Worm (Caenorhabditis elegans) whole organism, L3 larva: ENCODE data around the gene clec-149.

Experiments
- R02D3.7 ChIP-seq: fragments of 150-350 bp; optimal IDR thresholded peaks from 2 replicates; lab custom pipeline; 2014; ENCODE audit warnings: missing biosample characterization, missing genetic modification characterization
- aly-2 ChIP-seq: fragments of 150-350 bp; optimal IDR thresholded peaks from 2 replicates; lab custom pipeline; 2014; ENCODE audit warnings: missing biosample characterization, missing genetic modification characterization
- ama-1 ChIP-seq: fragments of 150-350 bp; optimal IDR thresholded peaks from 2 replicates; lab custom pipeline; 2018
- ceh-16 ChIP-seq: sonication (generic microtip); optimal IDR thresholded peaks from 2 replicates; lab custom pipeline; 2017; ENCODE audit warnings: missing biosample characterization, missing genetic modification characterization
- ceh-28 ChIP-seq: fragments of 150-350 bp; optimal IDR thresholded peaks from 2 replicates; lab custom pipeline; 2014; ENCODE audit warnings: missing biosample characterization, missing genetic modification reagents, missing genetic modification characterization
- ceh-82 ChIP-seq: fragments of 150-350 bp; optimal IDR thresholded peaks from 2 replicates; lab custom pipeline; 2014; ENCODE audit warnings: missing biosample characterization, missing genetic modification characterization
- ceh-9 ChIP-seq: sonication (generic microtip); optimal IDR thresholded peaks from 2 replicates; lab custom pipeline; 2018; ENCODE audit warnings: missing biosample characterization, missing genetic modification characterization
- egl-27 ChIP-seq: sonication (generic microtip); optimal IDR thresholded peaks from 4 replicates; lab custom pipeline; 2017; ENCODE audit warnings: missing biosample characterization, missing genetic modification reagents, missing genetic modification characterization
- egl-5 ChIP-seq: fragments of 150-350 bp; optimal IDR thresholded peaks from 2 replicates; lab custom pipeline; 2017; ENCODE audit warnings: missing biosample characterization, missing genetic modification reagents, missing genetic modification characterization, inconsistent platforms
- elt-2 ChIP-seq: sonication (generic microtip); optimal IDR thresholded peaks from 2 replicates; lab custom pipeline; 2016; ENCODE audit warnings: missing genetic modification reagents, mild to moderate bottlenecking, missing genetic modification characterization, missing compliant biosample characterization
- eor-1 ChIP-seq, 2 experiments: fragments of 150-350 bp; optimal IDR thresholded peaks; 2 replicates each; lab custom pipeline; 2014 to 2018; ENCODE audit warnings: missing biosample characterization in 2 of 2, missing genetic modification characterization in 2 of 2
- fkh-10 ChIP-seq: sonication (generic microtip); optimal IDR thresholded peaks from 2 replicates; lab custom pipeline; 2017; ENCODE audit warnings: missing biosample characterization, missing genetic modification reagents, missing genetic modification characterization
- fkh-2 ChIP-seq: fragments of 150-350 bp; optimal IDR thresholded peaks from 2 replicates; lab custom pipeline; 2014; ENCODE audit warnings: missing biosample characterization, missing genetic modification reagents, missing genetic modification characterization
- hmg-11 ChIP-seq: sonication (generic microtip); optimal IDR thresholded peaks from 2 replicates; lab custom pipeline; 2016; ENCODE audit warnings: missing genetic modification characterization, missing compliant biosample characterization
- jun-1 ChIP-seq: fragments of 150-350 bp; optimal IDR thresholded peaks from 2 replicates; lab custom pipeline; 2014; ENCODE audit warnings: missing biosample characterization, missing genetic modification reagents, missing genetic modification characterization
- lin-15B ChIP-seq: fragments of 150-350 bp; optimal IDR thresholded peaks from 2 replicates; lab custom pipeline; 2014; ENCODE audit warnings: missing biosample characterization, missing genetic modification characterization
- lin-39 ChIP-seq: fragments of 150-350 bp; optimal IDR thresholded peaks from 2 replicates; lab custom pipeline; 2018; ENCODE audit warnings: missing biosample characterization, missing genetic modification reagents, missing genetic modification characterization
- lsy-12 ChIP-seq: sonication (generic microtip); optimal IDR thresholded peaks from 2 replicates; lab custom pipeline; 2016; ENCODE audit warnings: mild to moderate bottlenecking, missing genetic modification characterization, missing compliant biosample characterization
- mdl-1 ChIP-seq: fragments of 150-350 bp; optimal IDR thresholded peaks from 2 replicates; lab custom pipeline; 2014; ENCODE audit warnings: missing biosample characterization, missing genetic modification characterization
- nfya-1 ChIP-seq: sonication (generic microtip); optimal IDR thresholded peaks from 2 replicates; lab custom pipeline; 2017; ENCODE audit warnings: missing genetic modification characterization, mild to moderate bottlenecking, missing compliant biosample characterization, antibody characterized with exemption, moderate library complexity; ENCODE audit not compliant: insufficient read depth
- nhr-11 ChIP-seq: fragments of 150-350 bp; optimal IDR thresholded peaks from 2 replicates; lab custom pipeline; 2014; ENCODE audit warnings: missing biosample characterization, missing genetic modification characterization
- nhr-12 ChIP-seq: fragments of 150-350 bp; optimal IDR thresholded peaks from 2 replicates; lab custom pipeline; 2014; ENCODE audit warnings: missing biosample characterization, missing genetic modification characterization
- nhr-23 ChIP-seq: fragments of 150-350 bp; optimal IDR thresholded peaks from 2 replicates; lab custom pipeline; 2014; ENCODE audit warnings: missing biosample characterization, missing genetic modification reagents, missing genetic modification characterization
- nhr-237 ChIP-seq: fragments of 150-350 bp; optimal IDR thresholded peaks from 2 replicates; lab custom pipeline; 2014; ENCODE audit warnings: missing biosample characterization, missing genetic modification characterization
- nhr-25 ChIP-seq: sonication (generic microtip); optimal IDR thresholded peaks from 2 replicates; lab custom pipeline; 2017; ENCODE audit warnings: missing biosample characterization, missing genetic modification characterization
- nhr-28 ChIP-seq: fragments of 150-350 bp; optimal IDR thresholded peaks from 2 replicates; lab custom pipeline; 2014; ENCODE audit warnings: missing biosample characterization, missing genetic modification characterization
- nhr-43 ChIP-seq: sonication (generic microtip); optimal IDR thresholded peaks from 2 replicates; lab custom pipeline; 2016; ENCODE audit warnings: mild to moderate bottlenecking, missing genetic modification characterization, missing compliant biosample characterization; ENCODE audit not compliant: poor library complexity, severe bottlenecking
- nhr-67 ChIP-seq: fragments of 150-350 bp; optimal IDR thresholded peaks from 2 replicates; lab custom pipeline; 2014; ENCODE audit warnings: missing biosample characterization, missing genetic modification characterization
- nhr-77 ChIP-seq: fragments of 150-350 bp; optimal IDR thresholded peaks from 2 replicates; lab custom pipeline; 2014; ENCODE audit warnings: missing biosample characterization, missing genetic modification characterization
- pha-4 ChIP-seq: fragments of 150-350 bp; optimal IDR thresholded peaks from 2 replicates; lab custom pipeline; 2014; ENCODE audit warnings: missing biosample characterization, missing genetic modification reagents, missing genetic modification characterization
- pqm-1 ChIP-seq: fragments of 150-350 bp; optimal IDR thresholded peaks from 2 replicates; lab custom pipeline; 2017; ENCODE audit warnings: missing biosample characterization, missing genetic modification characterization, inconsistent platforms
- skn-1 ChIP-seq: fragments of 150-350 bp; optimal IDR thresholded peaks from 2 replicates; lab custom pipeline; 2014; ENCODE audit warnings: missing biosample characterization, missing genetic modification characterization
- snpc-4 ChIP-seq: fragments of 150-350 bp; optimal IDR thresholded peaks from 2 replicates; lab custom pipeline; 2014; ENCODE audit warnings: missing biosample characterization, missing genetic modification characterization
- tbx-2 ChIP-seq: sonication (generic microtip); optimal IDR thresholded peaks from 2 replicates; lab custom pipeline; 2016; ENCODE audit warnings: mild to moderate bottlenecking, missing genetic modification characterization, missing compliant biosample characterization
- unc-39 ChIP-seq: sonication (generic microtip); optimal IDR thresholded peaks from 4 replicates; lab custom pipeline; 2017; ENCODE audit warnings: missing biosample characterization, missing genetic modification characterization
- unc-62 ChIP-seq: fragments of 150-350 bp; sonication (generic microtip); optimal IDR thresholded peaks from 4 replicates; lab custom pipeline; 2014; ENCODE audit warnings: missing biosample characterization, missing genetic modification reagents, missing genetic modification characterization
- zag-1 ChIP-seq: fragments of 150-350 bp; optimal IDR thresholded peaks from 2 replicates; lab custom pipeline; 2014; ENCODE audit warnings: missing biosample characterization, missing genetic modification characterization

clec-149 gene

ce11 chrIII:789604-790003, 33.4 kb upstream of the clec-149 start:
- TF ChIP-seq eor-1 (tag; optimal IDR thresholded peaks at IDR 0.05; lab: Kevin White, UChicago) (no peak), elt-2 (tag; lab: Kevin White, UChicago) (no peak), nhr-237 (tag; lab: Kevin White, UChicago) (no peak)
- TF ChIP-seq, all 47 proteins: peak for 0

ce11 chrIII:790591-790990, 32.4 kb upstream of the clec-149 start:
- no peak for TF ChIP-seq pqm-1
- no peak for TF ChIP-seq R02D3.7 (tag; lab: Kevin White, UChicago)
- no peak for TF ChIP-seq fkh-10
- TF ChIP-seq mdl-1 (tag; lab: Kevin White, UChicago), result no peak
- TF ChIP-seq jun-1 (tag; lab: Kevin White, UChicago), result no peak
- no peak for TF ChIP-seq egl-27 (tag; lab: Kevin White, UChicago)
- TF ChIP-seq unc-62, result no peak
- TF ChIP-seq aly-2 (tag; lab: Kevin White, UChicago), result no peak
- TF ChIP-seq nhr-28, result no peak

ce11 chrIII:793595-793994, 29.4 kb upstream of the clec-149 start, which contains the start of gene snt-2:
Gene snt-2 (minus strand): TSS chrIII:793733.
- peak; percentile 58 for TF ChIP-seq nhr-23
- TF ChIP-seq fkh-10, result peak; percentile 56
- TF ChIP-seq ceh-16 (tag; lab: Kevin White, UChicago), result no peak
- TF ChIP-seq egl-5 (tag; lab: Kevin White, UChicago), result peak; percentile 59
- peak; percentile 29 for TF ChIP-seq pqm-1
- peak; percentile 91 for TF ChIP-seq lin-39 (tag; lab: Kevin White, UChicago)
- peak; percentile 60 for TF ChIP-seq snpc-4 (tag; lab: Kevin White, UChicago)
- peak; percentile 81 for TF ChIP-seq lsy-12 (tag; lab: Kevin White, UChicago)
- peak; percentile 29 for TF ChIP-seq ama-1
- TF ChIP-seq ceh-9, result no peak
- TF ChIP-seq eor-1 (tag; optimal IDR thresholded peaks at IDR 0.05; lab: Kevin White, UChicago), result no peak
- TF ChIP-seq nhr-11, result no peak
- peak; percentile 86 for TF ChIP-seq lin-15B (tag; lab: Kevin White, UChicago)
- TF ChIP-seq nhr-25 (tag; lab: Kevin White, UChicago), result peak; percentile 71
- peak; percentile 72 for TF ChIP-seq hmg-11 (tag; lab: Kevin White, UChicago)
- TF ChIP-seq fkh-2, result no peak
- TF ChIP-seq R02D3.7 (tag; lab: Kevin White, UChicago), result peak; percentile 26
- TF ChIP-seq elt-2 (tag; lab: Kevin White, UChicago), result peak; percentile 71
- TF ChIP-seq skn-1 (tag; lab: Kevin White, UChicago), result peak; percentile 38
- TF ChIP-seq ceh-82, result no peak
- TF ChIP-seq ceh-28 (tag; lab: Kevin White, UChicago), result no peak
- TF ChIP-seq nfya-1 (tag; lab: Kevin White, UChicago), result peak; percentile 96
- TF ChIP-seq pha-4 (tag; lab: Kevin White, UChicago), result peak; percentile 76

- no peak for TF ChIP-seq nhr-67
- TF ChIP-seq ceh-28 (tag; lab: Kevin White, UChicago), result peak; percentile 17
- no peak for TF ChIP-seq jun-1 (tag; lab: Kevin White, UChicago)
Measured at ce11 chrIII:794000-794399, 29.0 kb upstream of the clec-149 start, which contains the start of gene rps-29. Gene rps-29 (plus strand): TSS chrIII:794300.

DNA sequence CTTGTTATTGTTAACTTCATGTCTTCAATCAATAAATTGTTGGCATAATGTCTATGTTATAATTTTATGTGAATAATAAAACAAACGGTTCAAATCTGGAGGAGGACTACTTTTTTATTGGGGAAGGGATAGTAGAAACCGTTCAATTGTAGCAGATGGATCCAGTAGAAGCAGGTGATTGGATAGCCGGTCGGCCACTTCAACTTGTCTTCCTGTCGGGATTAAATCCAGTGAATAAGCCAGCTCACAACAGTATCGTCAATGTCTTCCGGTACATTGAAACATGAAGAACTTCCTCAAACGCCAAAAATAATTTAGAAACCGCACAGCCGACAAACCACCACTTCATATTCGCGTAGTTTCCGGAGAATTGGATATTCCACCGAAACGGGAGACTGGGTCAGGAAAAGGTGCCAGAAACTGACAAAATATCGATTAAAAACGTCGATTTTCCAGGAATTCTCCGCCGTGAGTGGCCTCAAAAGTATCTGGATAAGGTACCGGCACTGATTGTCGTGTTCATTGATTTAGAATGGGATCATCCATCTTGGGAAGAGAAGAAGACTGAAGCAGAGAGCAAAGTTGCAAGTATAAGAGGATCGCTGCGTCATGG, 27.9 kb upstream of the clec-149 start, which contains the start of gene trpp-11:
trpp-11 (plus strand) TSS at position 153 of the 613 bp plus-strand sequence.
- TF ChIP-seq nhr-43 (no peak), fkh-10 (no peak), ceh-82 (no peak), aly-2 (tag; lab: Kevin White, UChicago) (no peak), hmg-11 (tag; lab: Kevin White, UChicago) (no peak), nhr-12 (no peak), nhr-77 (tag; lab: Kevin White, UChicago) (no peak), unc-39 (tag; lab: Kevin White, UChicago) (no peak), ceh-9 (no peak), nhr-23 (no peak), nfya-1 (tag; lab: Kevin White, UChicago) (no peak), snpc-4 (tag; lab: Kevin White, UChicago) (no peak), tbx-2 (tag; lab: Kevin White, UChicago) (no peak), pqm-1 (no peak), ceh-28 (tag; lab: Kevin White, UChicago) (no peak), egl-27 (tag; lab: Kevin White, UChicago) (no peak), zag-1 (tag; lab: Kevin White, UChicago) (no peak)
